Worm (Caenorhabditis elegans): Measurements from ENCODE around the gene ugt-9.

The ugt-9 gene

DNA sequence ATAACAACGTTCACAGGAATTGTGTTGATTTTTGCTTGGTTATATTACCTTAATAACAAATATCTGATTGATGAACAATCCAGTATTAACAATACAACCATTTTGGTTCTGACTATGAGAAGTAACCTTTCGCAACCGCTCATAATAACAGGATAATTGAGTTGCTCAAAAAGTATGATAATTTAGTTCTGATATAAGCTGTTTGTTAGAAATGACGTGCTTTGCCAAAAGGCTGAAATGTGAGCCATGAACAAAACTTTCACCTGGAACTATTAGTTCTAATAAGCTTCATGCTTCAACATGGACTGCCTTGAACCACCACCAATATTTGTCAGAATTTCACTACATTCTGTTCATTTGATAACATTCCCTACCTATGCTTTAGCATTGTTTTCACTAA lies 28.8 kb downstream of the ugt-9 start, which contains the start of gene srh-20:
TSS of gene srh-20 (plus strand) at position 301 of the 400 bp plus-strand sequence.
- TF ChIP-seq ceh-28 (tag; optimal IDR thresholded peaks at IDR 0.05) (no peak), ZK546.5 (tag; optimal IDR thresholded peaks at IDR 0.05) (no peak), nfya-1 (tag; optimal IDR thresholded peaks at IDR 0.05; ENCODE audit: insufficient read depth) (no peak), pha-4 (tag; optimal IDR thresholded peaks at IDR 0.05) (no peak), nhr-43 (tag; optimal IDR thresholded peaks at IDR 0.05; ENCODE audit: poor library complexity, severe bottlenecking) (no peak), snpc-4 (tag; optimal IDR thresholded peaks at IDR 0.05) (no peak), eor-1 (tag; optimal IDR thresholded peaks at IDR 0.05) (no peak), elt-1 (tag; optimal IDR thresholded peaks at IDR 0.05) (no peak), unc-62 (GFP tag; optimal IDR thresholded peaks at IDR 0.05) (no peak), jun-1 (tag; optimal IDR thresholded peaks at IDR 0.05) (no peak), zag-1 (tag; optimal IDR thresholded peaks at IDR 0.05) (no peak), hmg-11 (tag; optimal IDR thresholded peaks at IDR 0.05) (no peak), elt-2 (tag; optimal IDR thresholded peaks at IDR 0.05) (no peak), tbx-2 (tag; optimal IDR thresholded peaks at IDR 0.05) (no peak), ztf-11 (tag; optimal IDR thresholded peaks at IDR 0.05) (no peak), nhr-67 (tag; optimal IDR thresholded peaks at IDR 0.05) (no peak), nhr-23 (tag; optimal IDR thresholded peaks at IDR 0.05) (no peak), fkh-10 (GFP tag; optimal IDR thresholded peaks at IDR 0.05) (no peak), fos-1 (tag; optimal IDR thresholded peaks at IDR 0.05) (no peak)

ce11 chrV:4926371-4926770 lies 30.5 kb downstream of the ugt-9 start, which contains the start of gene srh-21:
srh-21 (plus strand) TSS chrV:4926671.
- no peak for TF ChIP-seq elt-2 (tag; optimal IDR thresholded peaks at IDR 0.05)
- no peak for TF ChIP-seq R02D3.7 (tag; optimal IDR thresholded peaks at IDR 0.05)
- TF ChIP-seq egl-5 (tag; optimal IDR thresholded peaks at IDR 0.05): no peak
- no peak for TF ChIP-seq egl-27 (tag; optimal IDR thresholded peaks at IDR 0.05)
- TF ChIP-seq nhr-76 (tag; optimal IDR thresholded peaks at IDR 0.05): no peak
- no peak for TF ChIP-seq fkh-10 (GFP tag; optimal IDR thresholded peaks at IDR 0.05)
- no peak for TF ChIP-seq mdl-1 (tag; optimal IDR thresholded peaks at IDR 0.05)
- TF ChIP-seq fos-1 (tag; optimal IDR thresholded peaks at IDR 0.05): no peak
- TF ChIP-seq fkh-2 (tag; optimal IDR thresholded peaks at IDR 0.05): no peak
- no peak for TF ChIP-seq pha-4 (tag; optimal IDR thresholded peaks at IDR 0.05)
- no peak for TF ChIP-seq nhr-28 (tag; optimal IDR thresholded peaks at IDR 0.05)
- TF ChIP-seq ceh-9 (tag; optimal IDR thresholded peaks at IDR 0.05): no peak
- TF ChIP-seq nhr-23 (tag; optimal IDR thresholded peaks at IDR 0.05): no peak
- no peak for TF ChIP-seq sea-2 (GFP tag; optimal IDR thresholded peaks at IDR 0.05)
- TF ChIP-seq daf-12 (tag; optimal IDR thresholded peaks at IDR 0.05): no peak
- TF ChIP-seq tbx-2 (tag; optimal IDR thresholded peaks at IDR 0.05): no peak
- TF ChIP-seq ceh-28 (tag; optimal IDR thresholded peaks at IDR 0.05): no peak
- no peak for TF ChIP-seq nhr-12 (tag; optimal IDR thresholded peaks at IDR 0.05)
- TF ChIP-seq unc-62 (GFP tag; optimal IDR thresholded peaks at IDR 0.05): no peak

- TF ChIP-seq unc-39 (tag; optimal IDR thresholded peaks at IDR 0.05): no peak
- no peak for TF ChIP-seq nhr-12 (tag; optimal IDR thresholded peaks at IDR 0.05)
- no peak for TF ChIP-seq nhr-67 (tag; optimal IDR thresholded peaks at IDR 0.05)
- TF ChIP-seq nhr-25 (tag; optimal IDR thresholded peaks at IDR 0.05): no peak
- TF ChIP-seq ceh-82 (tag; optimal IDR thresholded peaks at IDR 0.05): no peak
- no peak for TF ChIP-seq zag-1 (tag; optimal IDR thresholded peaks at IDR 0.05)
- no peak for TF ChIP-seq mml-1 (tag; optimal IDR thresholded peaks at IDR 0.05)
- TF ChIP-seq ztf-11 (tag; optimal IDR thresholded peaks at IDR 0.05): no peak
- no peak for TF ChIP-seq nhr-77 (tag; optimal IDR thresholded peaks at IDR 0.05)
- TF ChIP-seq ceh-16 (tag; optimal IDR thresholded peaks at IDR 0.05): no peak
- no peak for TF ChIP-seq ceh-28 (tag; optimal IDR thresholded peaks at IDR 0.05)
- no peak for TF ChIP-seq egl-5 (tag; optimal IDR thresholded peaks at IDR 0.05)
- TF ChIP-seq ZK546.5 (tag; optimal IDR thresholded peaks at IDR 0.05): no peak
Observed at ce11 chrV:4929842-4930241, 34.0 kb downstream of the ugt-9 start, which contains the start of gene str-205. str-205 (minus strand) TSS chrV:4929942.

- TF ChIP-seq lin-39 (tag; optimal IDR thresholded peaks at IDR 0.05): no peak
- TF ChIP-seq snpc-4 (tag; optimal IDR thresholded peaks at IDR 0.05): no peak
Observed at ce11 chrV:4932814-4933213, 37.0 kb downstream of the ugt-9 start, which contains the start of gene C02E7.10. C02E7.10 (minus strand) TSS chrV:4933045.
